Fruit fly (Drosophila melanogaster) whole organism: ENCODE results near the gene CG10646.

Source experiments
- CG8478 ChIP-seq: fragments of >200 bp; optimal IDR thresholded peaks from 2 replicates; lab custom pipeline; 2018; ENCODE audit warnings: inconsistent platforms
- Dll ChIP-seq: fragments of >200 bp; optimal IDR thresholded peaks from 2 replicates; lab custom pipeline; 2017
- EcR ChIP-seq, 2 experiments: fragments of >200 bp; optimal IDR thresholded peaks; 2 replicates each; lab custom pipeline; 2017; ENCODE audit warnings: missing biosample characterization in 2 of 2, missing genetic modification characterization in 2 of 2, missing genetic modification reagents in 2 of 2
- pan ChIP-seq: fragments of >200 bp; optimal IDR thresholded peaks from 2 replicates; lab custom pipeline; 2017
- psq ChIP-seq: fragments of >200 bp; optimal IDR thresholded peaks from 2 replicates; lab custom pipeline; 2017
- usp ChIP-seq: fragments of >200 bp; optimal IDR thresholded peaks from 2 replicates; lab custom pipeline; 2017; ENCODE audit warnings: missing biosample characterization, missing genetic modification characterization, mixed read lengths

CG10646 gene

dm6 chr3L:12494273-12494672 lies 9.4 kb downstream of the CG10646 start:
- TF ChIP-seq Dll (lab: Kevin White, UChicago) (no peak), usp (GFP tag; lab: Kevin White, UChicago) (no peak), EcR (GFP tag; optimal IDR thresholded peaks at IDR 0.05; lab: Kevin White, UChicago) (no peak), psq (no peak), pan (lab: Kevin White, UChicago) (no peak), CG8478 (lab: Kevin White, UChicago) (no peak)

- no peak for TF ChIP-seq CG8478 (lab: Kevin White, UChicago)
- TF ChIP-seq pan (lab: Kevin White, UChicago), result no peak
- TF ChIP-seq psq, result no peak
- TF ChIP-seq EcR (GFP tag; optimal IDR thresholded peaks at IDR 0.05; lab: Kevin White, UChicago), result no peak
- no peak for TF ChIP-seq usp (GFP tag; lab: Kevin White, UChicago)
- no peak for TF ChIP-seq Dll (lab: Kevin White, UChicago)
These were observed 13.2 kb downstream of the CG10646 start, which contains the start of gene CG10660 for dm6 chr3L:12490418-12491035. TSS of gene CG10660 (minus strand) at chr3L:12490676.

dm6 chr3L:12489952-12490351 lies 13.7 kb downstream of the CG10646 start:
- TF ChIP-seq EcR (GFP tag; optimal IDR thresholded peaks at IDR 0.05; lab: Kevin White, UChicago) (peak in 1 of 2 experiments; percentile 16), usp (GFP tag; lab: Kevin White, UChicago) (no peak), Dll (lab: Kevin White, UChicago) (peak; percentile 98)

dm6 chr3L:12486175-12486574 lies 17.5 kb downstream of the CG10646 start:
- TF ChIP-seq usp (GFP tag; lab: Kevin White, UChicago), result no peak

dm6 chr3L:12484948-12485347 lies 18.7 kb downstream of the CG10646 start, which contains the start of gene CG10663:
TSS of gene CG10663 (minus strand) at chr3L:12485035.
- TF ChIP-seq Dll (lab: Kevin White, UChicago) (no peak), CG8478 (lab: Kevin White, UChicago) (no peak), pan (lab: Kevin White, UChicago) (no peak), EcR (GFP tag; optimal IDR thresholded peaks at IDR 0.05; lab: Kevin White, UChicago) (no peak), usp (GFP tag; lab: Kevin White, UChicago) (no peak), psq (no peak)

- TF ChIP-seq CG8478 (lab: Kevin White, UChicago) (no peak), Dll (lab: Kevin White, UChicago) (no peak), psq (no peak), EcR (GFP tag; optimal IDR thresholded peaks at IDR 0.05; lab: Kevin White, UChicago) (no peak), pan (lab: Kevin White, UChicago) (no peak), usp (GFP tag; lab: Kevin White, UChicago) (no peak)
These were observed 19.2 kb downstream of the CG10646 start for dm6 chr3L:12484464-12484863.

dm6 chr3L:12482917-12483316 lies 20.8 kb downstream of the CG10646 start:
- TF ChIP-seq EcR (GFP tag; optimal IDR thresholded peaks at IDR 0.05; lab: Kevin White, UChicago), result no peak
- TF ChIP-seq psq, result no peak
- TF ChIP-seq CG8478 (lab: Kevin White, UChicago), result no peak
- no peak for TF ChIP-seq pan (lab: Kevin White, UChicago)
- TF ChIP-seq usp (GFP tag; lab: Kevin White, UChicago), result no peak
- no peak for TF ChIP-seq Dll (lab: Kevin White, UChicago)

dm6 chr3L:12482246-12482645 lies 21.4 kb downstream of the CG10646 start, which contains the start of gene CG33725:
TSS of gene CG33725 (plus strand) at chr3L:12482609.
- TF ChIP-seq pan (lab: Kevin White, UChicago) (no peak), EcR (GFP tag; optimal IDR thresholded peaks at IDR 0.05; lab: Kevin White, UChicago) (no peak), psq (no peak), CG8478 (lab: Kevin White, UChicago) (no peak), Dll (lab: Kevin White, UChicago) (no peak), usp (GFP tag; lab: Kevin White, UChicago) (no peak)

dm6 chr3L:12478229-12478628 lies 25.5 kb downstream of the CG10646 start:
- TF ChIP-seq psq, result no peak
- TF ChIP-seq EcR (GFP tag; optimal IDR thresholded peaks at IDR 0.05; lab: Kevin White, UChicago), result no peak
- TF ChIP-seq Dll (lab: Kevin White, UChicago), result no peak
- no peak for TF ChIP-seq usp (GFP tag; lab: Kevin White, UChicago)
- no peak for TF ChIP-seq CG8478 (lab: Kevin White, UChicago)
- no peak for TF ChIP-seq pan (lab: Kevin White, UChicago)

dm6 chr3L:12471471-12471978 lies 32.2 kb downstream of the CG10646 start, which contains the start of gene CG10616:
TSS of gene CG10616 (plus strand) at chr3L:12471728.
- TF ChIP-seq usp (GFP tag; lab: Kevin White, UChicago) (no peak), CG8478 (lab: Kevin White, UChicago) (no peak), pan (lab: Kevin White, UChicago) (no peak), EcR (GFP tag; optimal IDR thresholded peaks at IDR 0.05; lab: Kevin White, UChicago) (no peak), Dll (lab: Kevin White, UChicago) (no peak), psq (peak; percentile 51)

dm6 chr3L:12470509-12470908 lies 33.2 kb downstream of the CG10646 start:
- TF ChIP-seq psq (no peak), CG8478 (lab: Kevin White, UChicago) (no peak), pan (lab: Kevin White, UChicago) (no peak), Dll (lab: Kevin White, UChicago) (no peak), usp (GFP tag; lab: Kevin White, UChicago) (no peak), EcR (GFP tag; optimal IDR thresholded peaks at IDR 0.05; lab: Kevin White, UChicago) (no peak)

- no peak for TF ChIP-seq pan (lab: Kevin White, UChicago)
- TF ChIP-seq psq, result no peak
- TF ChIP-seq usp (GFP tag; lab: Kevin White, UChicago), result no peak
- TF ChIP-seq EcR (GFP tag; optimal IDR thresholded peaks at IDR 0.05; lab: Kevin White, UChicago), result no peak
- TF ChIP-seq CG8478 (lab: Kevin White, UChicago), result no peak
- TF ChIP-seq Dll (lab: Kevin White, UChicago), result no peak
These were observed 34.0 kb downstream of the CG10646 start, which contains the start of gene CG32102 for dm6 chr3L:12469684-12470083. TSS of gene CG32102 (minus strand) at chr3L:12469784.
